Fruit fly (Drosophila melanogaster) whole organism, embryonic: ENCODE data around the gene NaPi-III.

Experiments used
- CG11398 ChIP-seq: fragments of 200-800 bp; sonication (Bioruptor generic); optimal IDR thresholded peaks from 2 replicates; lab custom pipeline; 2016; ENCODE audit warnings: missing biosample characterization, missing genetic modification characterization
- CG13624 ChIP-seq: fragments of 200-800 bp; sonication (Bioruptor generic); optimal IDR thresholded peaks from 2 replicates; lab custom pipeline; 2016; ENCODE audit warnings: missing biosample characterization, missing genetic modification characterization
- CG18476 ChIP-seq: fragments of 200-800 bp; sonication (Bioruptor generic); optimal IDR thresholded peaks from 2 replicates; lab custom pipeline; 2016; ENCODE audit warnings: missing biosample characterization, mild to moderate bottlenecking, missing genetic modification characterization
- CG34224 ChIP-seq: fragments of 200-800 bp; sonication (Bioruptor generic); IDR thresholded peaks from 3 replicates; pipeline ENCODE4 v1.3.6; 2022; ENCODE audit warnings: missing biosample characterization, missing genetic modification characterization; ENCODE audit not compliant: partially characterized antibody
- CG34422 ChIP-seq: fragments of 200-800 bp; sonication (Bioruptor generic); IDR thresholded peaks from 3 replicates; pipeline ENCODE4 v1.3.6; 2022; ENCODE audit warnings: missing biosample characterization, missing genetic modification characterization
- Med ChIP-seq: fragments of 200-800 bp; sonication (Bioruptor generic); peaks from one replicate; lab custom pipeline; 2016; ENCODE audit warnings: missing biosample characterization, missing genetic modification characterization, mild to moderate bottlenecking, inconsistent platforms, moderate library complexity
- Mrtf ChIP-seq: fragments of 200-800 bp; sonication (Bioruptor generic); IDR thresholded peaks from 3 replicates; pipeline ENCODE4 v1.3.6; 2022; ENCODE audit warnings: missing biosample characterization, missing genetic modification characterization
- cg ChIP-seq: fragments of 200-800 bp; sonication (Bioruptor generic); optimal IDR thresholded peaks from 3 replicates; lab custom pipeline; 2019; ENCODE audit warnings: missing biosample characterization, mild to moderate bottlenecking, missing genetic modification characterization, moderate library complexity
- crol ChIP-seq: fragments of 200-800 bp; sonication (Bioruptor generic); IDR thresholded peaks from 2 replicates; pipeline ENCODE4 v1.3.6; 2022; ENCODE audit warnings: missing biosample characterization, missing genetic modification characterization
- ewg ChIP-seq: fragments of 200-800 bp; sonication (Bioruptor generic); optimal IDR thresholded peaks from 3 replicates; lab custom pipeline; 2017; ENCODE audit warnings: mild to moderate bottlenecking, missing biosample characterization, missing genetic modification reagents, missing genetic modification characterization
- exex ChIP-seq: fragments of 200-800 bp; sonication (Bioruptor generic); optimal IDR thresholded peaks from 4 replicates; lab custom pipeline; 2018; ENCODE audit warnings: missing biosample characterization, mild to moderate bottlenecking, missing genetic modification characterization, moderate library complexity
- jumu ChIP-seq: fragments of 200-800 bp; sonication (Bioruptor generic); optimal IDR thresholded peaks from 3 replicates; lab custom pipeline; 2016; ENCODE audit warnings: missing biosample characterization, missing genetic modification characterization
- lbe ChIP-seq: fragments of 200-800 bp; sonication (Bioruptor generic); optimal IDR thresholded peaks from 2 replicates; lab custom pipeline; 2016; ENCODE audit warnings: missing biosample characterization, mild to moderate bottlenecking, missing genetic modification characterization
- mirr ChIP-seq: fragments of 200-800 bp; sonication (Bioruptor generic); optimal IDR thresholded peaks from 3 replicates; lab custom pipeline; 2018; ENCODE audit warnings: missing biosample characterization, mild to moderate bottlenecking, missing genetic modification characterization
- org-1 ChIP-seq: fragments of 200-800 bp; sonication (Bioruptor generic); optimal IDR thresholded peaks from 2 replicates; lab custom pipeline; 2017; ENCODE audit warnings: missing biosample characterization, missing genetic modification characterization
- stc ChIP-seq: fragments of 200-800 bp; sonication (Bioruptor generic); IDR thresholded peaks from 2 replicates; pipeline ENCODE4 v1.3.6; 2022; ENCODE audit warnings: missing biosample characterization, missing genetic modification characterization
- sug ChIP-seq: fragments of 200-800 bp; optimal IDR thresholded peaks from 2 replicates; lab custom pipeline; 2019; ENCODE audit warnings: missing biosample characterization, mild to moderate bottlenecking, missing genetic modification characterization, moderate library complexity

Gene NaPi-III

DNA sequence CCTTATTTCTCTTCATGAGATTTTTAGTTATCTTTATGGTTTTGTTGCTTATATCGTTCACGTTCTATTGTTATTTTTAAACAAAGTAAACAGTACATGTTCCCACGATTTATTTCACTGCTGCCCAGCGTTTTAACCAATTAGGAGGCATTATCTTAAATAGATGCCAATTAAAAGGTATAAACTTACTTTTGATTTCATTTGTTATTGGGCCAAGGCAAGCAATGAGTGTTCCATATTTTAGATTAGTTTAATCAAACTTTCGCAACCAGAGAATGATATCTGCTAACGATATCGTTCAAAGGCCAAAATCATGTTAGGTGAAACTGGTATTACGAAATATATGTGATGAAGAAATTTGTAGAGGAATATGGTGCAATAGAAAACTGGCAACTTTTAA lies 59.8 kb downstream of the NaPi-III start:
- no peak for TF ChIP-seq org-1
- peak; percentile 79 for TF ChIP-seq mirr (GFP tag; lab: Kevin White, UChicago)
- peak; percentile 59 for TF ChIP-seq exex (tag; lab: Kevin White, UChicago)

DNA sequence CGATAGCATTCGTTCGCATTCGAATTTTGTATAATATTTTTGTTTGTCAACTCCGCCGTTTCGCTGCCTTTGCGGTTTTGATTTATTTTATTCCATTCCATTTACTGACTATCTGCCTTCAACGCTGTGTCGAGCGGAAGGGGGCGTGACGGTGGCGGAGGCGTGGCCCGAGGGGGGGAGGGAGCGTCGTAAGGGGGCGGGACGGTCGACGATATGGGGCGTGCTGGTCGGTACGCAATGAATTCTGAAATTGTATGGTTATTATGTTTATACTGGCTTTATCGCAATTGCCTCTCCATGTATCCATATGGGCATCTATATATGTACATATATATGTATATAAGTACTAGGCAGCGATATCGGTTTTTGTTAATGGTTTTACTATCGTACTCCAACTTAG lies 60.8 kb downstream of the NaPi-III start:
- no peak for TF ChIP-seq ewg (GFP tag; lab: Kevin White, UChicago)
- TF ChIP-seq cg, result no peak
- no peak for TF ChIP-seq lbe
- TF ChIP-seq mirr (GFP tag; lab: Kevin White, UChicago), result peak; percentile 61
- no peak for TF ChIP-seq Med
- no peak for TF ChIP-seq stc (GFP tag; lab: Robert Waterston, UW)
- TF ChIP-seq sug (tag; lab: Kevin White, UChicago), result peak; percentile 2
- TF ChIP-seq CG11398 (GFP tag; lab: Kevin White, UChicago), result no peak
- peak; percentile 76 for TF ChIP-seq crol (GFP tag; lab: Robert Waterston, UW)
- no peak for TF ChIP-seq CG34224 (GFP tag; lab: Robert Waterston, UW)
- TF ChIP-seq CG18476 (GFP tag; lab: Kevin White, UChicago), result no peak
- TF ChIP-seq jumu, result no peak
- no peak for TF ChIP-seq CG13624 (GFP tag; lab: Kevin White, UChicago)
- no peak for TF ChIP-seq CG34422 (GFP tag; lab: Robert Waterston, UW)
- 0 out of 3 replicates have a peak, but pooled peaks have one; percentile 10 for TF ChIP-seq Mrtf (GFP tag; lab: Robert Waterston, UW)
- TF ChIP-seq, all 482 proteins: peak for 4
